Worm (Caenorhabditis elegans) whole organism, early embryonic: ENCODE data around the gene C50A2.7.

ENCODE experiments used
- B0310.2 ChIP-seq: sonication (generic microtip); optimal IDR thresholded peaks from 2 replicates; lab custom pipeline; 2016; ENCODE audit warnings: mild to moderate bottlenecking, missing genetic modification characterization, missing compliant biosample characterization
- F13C5.2 ChIP-seq: sonication (generic microtip); optimal IDR thresholded peaks from 2 replicates; lab custom pipeline; 2017; ENCODE audit warnings: mild to moderate bottlenecking, missing genetic modification characterization, inconsistent platforms, missing compliant biosample characterization
- aly-1 ChIP-seq: sonication (generic microtip); optimal IDR thresholded peaks from 2 replicates; lab custom pipeline; 2016; ENCODE audit warnings: missing genetic modification characterization, missing compliant biosample characterization
- ama-1 ChIP-seq: fragments of 150-350 bp; optimal IDR thresholded peaks from 2 replicates; lab custom pipeline; 2014
- ceh-13 ChIP-seq: fragments of 200-800 bp; sonication (Bioruptor generic); optimal IDR thresholded peaks from 2 replicates; lab custom pipeline; 2018; ENCODE audit warnings: mild to moderate bottlenecking, missing genetic modification characterization, missing compliant biosample characterization
- ceh-36 ChIP-seq: sonication (generic microtip); optimal IDR thresholded peaks from 2 replicates; lab custom pipeline; 2016; ENCODE audit warnings: missing genetic modification characterization, inconsistent platforms, missing compliant biosample characterization
- ets-7 ChIP-seq: sonication (generic microtip); optimal IDR thresholded peaks from 2 replicates; lab custom pipeline; 2016; ENCODE audit warnings: missing genotype, missing genetic modification characterization, missing compliant biosample characterization
- flt-1 ChIP-seq: fragments of 200-800 bp; sonication (Bioruptor generic); IDR thresholded peaks from 2 replicates; pipeline ENCODE4 v1.3.6; 2022; ENCODE audit warnings: missing genetic modification characterization, missing compliant biosample characterization
- hmbx-1 ChIP-seq: sonication (generic microtip); optimal IDR thresholded peaks from 2 replicates; lab custom pipeline; 2016; ENCODE audit warnings: mild to moderate bottlenecking, missing genetic modification characterization, missing compliant biosample characterization
- hmg-4 ChIP-seq: fragments of 200-800 bp; sonication (Bioruptor generic); optimal IDR thresholded peaks from 2 replicates; lab custom pipeline; 2018; ENCODE audit warnings: mild to moderate bottlenecking, missing genetic modification characterization, missing compliant biosample characterization
- hnd-1 ChIP-seq: sonication (generic microtip); optimal IDR thresholded peaks from 2 replicates; lab custom pipeline; 2016; ENCODE audit warnings: missing genetic modification characterization, missing compliant biosample characterization
- pes-1 ChIP-seq: fragments of 200-800 bp; sonication (Bioruptor generic); IDR thresholded peaks from 2 replicates; pipeline ENCODE4 v1.3.6; 2022; ENCODE audit warnings: missing genetic modification reagents, missing genetic modification characterization, missing compliant biosample characterization
- scrt-1 ChIP-seq: fragments of 200-800 bp; sonication (Bioruptor generic); IDR thresholded peaks from 2 replicates; pipeline ENCODE4 v1.3.6; 2022; ENCODE audit warnings: missing genetic modification characterization, missing compliant biosample characterization
- sea-1 ChIP-seq: fragments of 200-800 bp; sonication (Bioruptor generic); conservative IDR thresholded peaks from 2 replicates; pipeline ENCODE4 v1.3.6; 2022; ENCODE audit warnings: missing genetic modification characterization, missing compliant biosample characterization
- tbx-11 ChIP-seq: fragments of 200-800 bp; sonication (Bioruptor generic); IDR thresholded peaks from 2 replicates; pipeline ENCODE4 v1.3.6; 2022; ENCODE audit warnings: missing genetic modification characterization, missing compliant biosample characterization
- tbx-37 ChIP-seq: fragments of 200-800 bp; sonication (Bioruptor generic); conservative IDR thresholded peaks from 2 replicates; pipeline ENCODE4 v1.3.6; 2022; ENCODE audit warnings: missing genetic modification reagents, missing genetic modification characterization, missing compliant biosample characterization
- tra-4 ChIP-seq: sonication (generic microtip); optimal IDR thresholded peaks from 2 replicates; lab custom pipeline; 2017; ENCODE audit warnings: missing genetic modification characterization, missing compliant biosample characterization

Gene C50A2.7

ce11 chrIV:1124741-1125140, 38.5 kb upstream of the C50A2.7 start, which contains the start of gene perm-4:
perm-4 (minus strand) TSS chrIV:1125107.
- TF ChIP-seq scrt-1: no peak
- TF ChIP-seq aly-1 (tag; lab: Kevin White, UChicago): no peak
- TF ChIP-seq hmg-4 (GFP tag; lab: Kevin White, UChicago): no peak
- no peak for TF ChIP-seq hnd-1 (tag; lab: Kevin White, UChicago)
- no peak for TF ChIP-seq F13C5.2 (tag; lab: Kevin White, UChicago)
- TF ChIP-seq tbx-11 (GFP tag; lab: Robert Waterston, UW): no peak
- TF ChIP-seq hmbx-1 (tag; lab: Kevin White, UChicago): no peak
- TF ChIP-seq ets-7 (tag; lab: Kevin White, UChicago): no peak
- no peak for TF ChIP-seq B0310.2 (tag; lab: Kevin White, UChicago)
- no peak for TF ChIP-seq sea-1 (GFP tag; lab: Robert Waterston, UW)
- TF ChIP-seq ceh-36 (tag; lab: Kevin White, UChicago): no peak
- TF ChIP-seq pes-1 (GFP tag; lab: Robert Waterston, UW): no peak
- no peak for TF ChIP-seq flt-1
- no peak for TF ChIP-seq ama-1 (lab: Kevin White, UChicago)
- no peak for TF ChIP-seq tra-4 (tag; lab: Kevin White, UChicago)
- TF ChIP-seq tbx-37 (GFP tag; lab: Robert Waterston, UW): no peak
- TF ChIP-seq ceh-13 (GFP tag; lab: Kevin White, UChicago): no peak

ce11 chrIV:1126490-1126889, 36.7 kb upstream of the C50A2.7 start, which contains the start of gene perm-2:
perm-2 (plus strand) TSS chrIV:1126790.
- TF ChIP-seq tbx-37 (GFP tag; lab: Robert Waterston, UW): no peak
- TF ChIP-seq hmbx-1 (tag; lab: Kevin White, UChicago): no peak
- no peak for TF ChIP-seq ama-1 (lab: Kevin White, UChicago)
- no peak for TF ChIP-seq tbx-11 (GFP tag; lab: Robert Waterston, UW)
- no peak for TF ChIP-seq tra-4 (tag; lab: Kevin White, UChicago)
- no peak for TF ChIP-seq ceh-36 (tag; lab: Kevin White, UChicago)
- no peak for TF ChIP-seq hmg-4 (GFP tag; lab: Kevin White, UChicago)
- TF ChIP-seq hnd-1 (tag; lab: Kevin White, UChicago): no peak

ce11 chrIV:1127852-1128251, 35.4 kb upstream of the C50A2.7 start:
- TF ChIP-seq ceh-36 (tag; lab: Kevin White, UChicago) (peak; percentile 20), tbx-11 (GFP tag; lab: Robert Waterston, UW) (no peak)

- no peak for TF ChIP-seq scrt-1
- TF ChIP-seq flt-1: no peak
- TF ChIP-seq ceh-36 (tag; lab: Kevin White, UChicago): no peak
- no peak for TF ChIP-seq hnd-1 (tag; lab: Kevin White, UChicago)
- TF ChIP-seq tra-4 (tag; lab: Kevin White, UChicago): no peak
- no peak for TF ChIP-seq B0310.2 (tag; lab: Kevin White, UChicago)
- no peak for TF ChIP-seq tbx-37 (GFP tag; lab: Robert Waterston, UW)
Observed at ce11 chrIV:1136658-1137057, 26.6 kb upstream of the C50A2.7 start, which contains the start of gene C44B12.6. C44B12.6 (minus strand) TSS chrIV:1136758.

ce11 chrIV:1147594-1147993, 15.6 kb upstream of the C50A2.7 start:
- TF ChIP-seq tbx-37 (GFP tag; lab: Robert Waterston, UW): no peak
- no peak for TF ChIP-seq ceh-13 (GFP tag; lab: Kevin White, UChicago)
- no peak for TF ChIP-seq ets-7 (tag; lab: Kevin White, UChicago)
- no peak for TF ChIP-seq F13C5.2 (tag; lab: Kevin White, UChicago)
- no peak for TF ChIP-seq pes-1 (GFP tag; lab: Robert Waterston, UW)
- no peak for TF ChIP-seq aly-1 (tag; lab: Kevin White, UChicago)
- no peak for TF ChIP-seq ceh-36 (tag; lab: Kevin White, UChicago)
- no peak for TF ChIP-seq tra-4 (tag; lab: Kevin White, UChicago)
- no peak for TF ChIP-seq scrt-1
- TF ChIP-seq B0310.2 (tag; lab: Kevin White, UChicago): no peak
- TF ChIP-seq sea-1 (GFP tag; lab: Robert Waterston, UW): no peak
- no peak for TF ChIP-seq tbx-11 (GFP tag; lab: Robert Waterston, UW)
- TF ChIP-seq flt-1: no peak
- TF ChIP-seq hmg-4 (GFP tag; lab: Kevin White, UChicago): no peak
- TF ChIP-seq hnd-1 (tag; lab: Kevin White, UChicago): no peak
- no peak for TF ChIP-seq hmbx-1 (tag; lab: Kevin White, UChicago)

ce11 chrIV:1148425-1149151, 14.6 kb upstream of the C50A2.7 start:
- TF ChIP-seq hmg-4 (GFP tag; lab: Kevin White, UChicago): no peak
- no peak for TF ChIP-seq hmbx-1 (tag; lab: Kevin White, UChicago)
- no peak for TF ChIP-seq tbx-37 (GFP tag; lab: Robert Waterston, UW)
- no peak for TF ChIP-seq tbx-11 (GFP tag; lab: Robert Waterston, UW)
- TF ChIP-seq ceh-36 (tag; lab: Kevin White, UChicago): no peak
- no peak for TF ChIP-seq scrt-1
- no peak for TF ChIP-seq ets-7 (tag; lab: Kevin White, UChicago)
- no peak for TF ChIP-seq pes-1 (GFP tag; lab: Robert Waterston, UW)

ce11 chrIV:1155206-1155605, 8.0 kb upstream of the C50A2.7 start:
- TF ChIP-seq flt-1: no peak
- no peak for TF ChIP-seq tbx-11 (GFP tag; lab: Robert Waterston, UW)
- no peak for TF ChIP-seq hmbx-1 (tag; lab: Kevin White, UChicago)
- no peak for TF ChIP-seq scrt-1
- no peak for TF ChIP-seq ceh-36 (tag; lab: Kevin White, UChicago)
- no peak for TF ChIP-seq ets-7 (tag; lab: Kevin White, UChicago)
- TF ChIP-seq tbx-37 (GFP tag; lab: Robert Waterston, UW): no peak
- TF ChIP-seq ama-1 (lab: Kevin White, UChicago): no peak
- no peak for TF ChIP-seq tra-4 (tag; lab: Kevin White, UChicago)
- no peak for TF ChIP-seq pes-1 (GFP tag; lab: Robert Waterston, UW)
- TF ChIP-seq F13C5.2 (tag; lab: Kevin White, UChicago): no peak
- no peak for TF ChIP-seq ceh-13 (GFP tag; lab: Kevin White, UChicago)
